Worm (Caenorhabditis elegans): ENCODE data around the gene H08J19.1.
A peak's percentile ranks its signal among the peaks of the same experiment; 100 is the strongest.

Gene H08J19.1

ce11 chrX:15617168-15617567 is 25.6 kb upstream of the H08J19.1 start:
- TF ChIP-seq F23B12.7 (tag; optimal IDR thresholded peaks at IDR 0.05; ENCODE audit: insufficient read depth) = no peak
- TF ChIP-seq F22D6.2 (tag; optimal IDR thresholded peaks at IDR 0.05) = no peak
- TF ChIP-seq cebp-1 (GFP tag; IDR thresholded peaks at IDR 0.05) = peak; percentile 19; the same call in 1 of the 2 replicates
- TF ChIP-seq cebp-1 (tag; optimal IDR thresholded peaks at IDR 0.05) = peak; percentile 77
- TF ChIP-seq akir-1 (GFP tag; optimal IDR thresholded peaks at IDR 0.05) = no peak

- no peak for TF ChIP-seq aptf-3 (GFP tag; IDR thresholded peaks at IDR 0.05)
- peak; percentile 43; the same call in 1 of the 2 replicates for TF ChIP-seq dox-1 (GFP tag; IDR thresholded peaks at IDR 0.05)
- TF ChIP-seq tbp1 (GFP tag; optimal IDR thresholded peaks at IDR 0.05) = peak; percentile 80
- TF ChIP-seq bed-1 (GFP tag; IDR thresholded peaks at IDR 0.05) = no peak
- TF ChIP-seq lin-26 (GFP tag; IDR thresholded peaks at IDR 0.05) = 0 out of 2 replicates have a peak, but pooled peaks have one; percentile 12
- no peak for TF ChIP-seq him-1 (tag; optimal IDR thresholded peaks at IDR 0.05)
- peak; percentile 12 for TF ChIP-seq ztf-18 (tag; optimal IDR thresholded peaks at IDR 0.05)
- TF ChIP-seq nhr-179 (tag; optimal IDR thresholded peaks at IDR 0.05) = peak; percentile 29
- peak; percentile 29 for TF ChIP-seq nhr-80 (tag; optimal IDR thresholded peaks at IDR 0.05)
- no peak for TF ChIP-seq Y67H2A.10 (GFP tag; conservative IDR thresholded peaks at IDR 0.05)
- TF ChIP-seq F57A8.1 (GFP tag; optimal IDR thresholded peaks at IDR 0.05) = no peak
- no peak for TF ChIP-seq nfya-1 (tag; optimal IDR thresholded peaks at IDR 0.05; ENCODE audit: borderline replicate concordance, insufficient read depth)
- TF ChIP-seq mcd-1 (GFP tag; IDR thresholded peaks at IDR 0.05) = 0 out of 2 replicates have a peak, but pooled peaks have one; percentile 17
- TF ChIP-seq ztf-22 (GFP tag; optimal IDR thresholded peaks at IDR 0.05) = no peak
- TF ChIP-seq hmg-20 (GFP tag; IDR thresholded peaks at IDR 0.05) = 0 out of 2 replicates have a peak, but pooled peaks have one; percentile 40
- no peak for TF ChIP-seq tbx-9 (tag; optimal IDR thresholded peaks at IDR 0.05; ENCODE audit: borderline replicate concordance)
- no peak for TF ChIP-seq ztf-26 (tag; optimal IDR thresholded peaks at IDR 0.05)
- TF ChIP-seq rpc-1 (optimal IDR thresholded peaks at IDR 0.05) = peak; percentile 63
- TF ChIP-seq rpc-1 (tag; optimal IDR thresholded peaks at IDR 0.05) = peak; percentile 75
- TF ChIP-seq C17E4.6 (GFP tag; IDR thresholded peaks at IDR 0.05) = no peak
- no peak for TF ChIP-seq B0019.2 (GFP tag; conservative IDR thresholded peaks at IDR 0.05)
- peak in 1 of 2 experiments; percentile 19 for TF ChIP-seq rec-8 (tag; optimal IDR thresholded peaks at IDR 0.05)
- TF ChIP-seq Y56A3A.18 (GFP tag; IDR thresholded peaks at IDR 0.05) = no peak
- peak; percentile 63 for TF ChIP-seq B0261.1 (tag; optimal IDR thresholded peaks at IDR 0.05)
- peak; percentile 22 for TF ChIP-seq die-1 (tag; optimal IDR thresholded peaks at IDR 0.05)
- TF ChIP-seq ZK185.1 (tag; optimal IDR thresholded peaks at IDR 0.05; ENCODE audit: poor library complexity, severe bottlenecking) = peak; percentile 47
- no peak for TF ChIP-seq lin-35 (GFP tag; optimal IDR thresholded peaks at IDR 0.05)
- TF ChIP-seq dpff-1 (tag; optimal IDR thresholded peaks at IDR 0.05) = no peak
- TF ChIP-seq F22D6.2 (tag; optimal IDR thresholded peaks at IDR 0.05) = no peak
- no peak for TF ChIP-seq lag-1 (GFP tag; IDR thresholded peaks at IDR 0.05)
- 0 out of 2 replicates have a peak, but pooled peaks have one; percentile 18 for TF ChIP-seq rcor-1 (GFP tag; IDR thresholded peaks at IDR 0.05)
- TF ChIP-seq ekl-4 (GFP tag; IDR thresholded peaks at IDR 0.05) = no peak
- TF ChIP-seq athp-1 (tag; optimal IDR thresholded peaks at IDR 0.05) = no peak
- peak; percentile 39 for TF ChIP-seq nhr-90 (tag; optimal IDR thresholded peaks at IDR 0.05)
- no peak for TF ChIP-seq sptf-2 (GFP tag; optimal IDR thresholded peaks at IDR 0.05)
- TF ChIP-seq F57C9.4 (tag; optimal IDR thresholded peaks at IDR 0.05) = no peak
- peak; percentile 14 for TF ChIP-seq mes-4 (tag; optimal IDR thresholded peaks at IDR 0.05)
- TF ChIP-seq snpc-4 (GFP tag; optimal IDR thresholded peaks at IDR 0.05) = no peak
- peak in 3 of 4 experiments; percentile 29 to 67 (median 44) for TF ChIP-seq snpc-4 (tag; optimal IDR thresholded peaks at IDR 0.05)
- no peak for TF ChIP-seq zfh-2 (GFP tag; conservative IDR thresholded peaks at IDR 0.05)
- no peak for TF ChIP-seq pha-4 (tag; optimal IDR thresholded peaks at IDR 0.05)
- peak; percentile 31 to 50 for TF ChIP-seq let-607 (tag; optimal IDR thresholded peaks at IDR 0.05)
- 0 out of 2 replicates have a peak, but pooled peaks have one; percentile 17 for TF ChIP-seq madf-3 (GFP tag; IDR thresholded peaks at IDR 0.05)
These were observed 23.5 kb upstream of the H08J19.1 start for ce11 chrX:15619273-15619672.
